Fruit fly (Drosophila melanogaster): Measurements from ENCODE around the gene tHMG2.

Gene tHMG2

dm6 chr3R:22447874-22448254, 44.9 kb upstream of the tHMG2 start, which contains the start of gene CG34376 (continued):
- TF ChIP-seq eyg (GFP tag; optimal IDR thresholded peaks at IDR 0.05) (no peak), fd64A (GFP tag; optimal IDR thresholded peaks at IDR 0.05) (no peak), CG4707 (GFP tag; optimal IDR thresholded peaks at IDR 0.05) (peak; percentile 9), CG5245 (GFP tag; optimal IDR thresholded peaks at IDR 0.05) (no peak), Opbp (GFP tag; IDR thresholded peaks at IDR 0.05; ENCODE audit: partially characterized antibody) (peak; percentile 67), jing (GFP tag; optimal IDR thresholded peaks at IDR 0.05) (no peak), CG2712 (tag; optimal IDR thresholded peaks at IDR 0.05) (peak; percentile 29), stc (GFP tag; IDR thresholded peaks at IDR 0.05) (peak; percentile 23; the same call in 1 of the 2 replicates), Ravus (GFP tag; IDR thresholded peaks at IDR 0.05) (no peak), CG11504 (tag; optimal IDR thresholded peaks at IDR 0.05) (no peak), B-H1 (GFP tag; IDR thresholded peaks at IDR 0.05) (peak; percentile 37), CG5953 (GFP tag; IDR thresholded peaks at IDR 0.05) (no peak), CG18764 (GFP tag; optimal IDR thresholded peaks at IDR 0.05) (peak; percentile 40), CG3838 (GFP tag; optimal IDR thresholded peaks at IDR 0.05) (peak; percentile 14), CG16779 (GFP tag; IDR thresholded peaks at IDR 0.05) (no peak), Dip2 (GFP tag; IDR thresholded peaks at IDR 0.05) (no peak), CG9609 (GFP tag; optimal IDR thresholded peaks at IDR 0.05) (no peak), ewg (GFP tag; optimal IDR thresholded peaks at IDR 0.05) (peak; percentile 48), Sox100B (GFP tag; optimal IDR thresholded peaks at IDR 0.05) (no peak), CG10654 (GFP tag; optimal IDR thresholded peaks at IDR 0.05) (no peak), cas (GFP tag; IDR thresholded peaks at IDR 0.05) (no peak), CG16863 (GFP tag; optimal IDR thresholded peaks at IDR 0.05) (no peak), CG1647 (GFP tag; optimal IDR thresholded peaks at IDR 0.05) (peak; percentile 1), CG14014 (GFP tag; IDR thresholded peaks at IDR 0.05) (peak; percentile 41), Sry-δ (GFP tag; optimal IDR thresholded peaks at IDR 0.05) (peak; percentile 30), Chrac-16 (GFP tag; optimal IDR thresholded peaks at IDR 0.05) (no peak), cato (GFP tag; optimal IDR thresholded peaks at IDR 0.05; ENCODE audit: borderline replicate concordance) (no peak), CG6813 (GFP tag; optimal IDR thresholded peaks at IDR 0.05) (peak; percentile 45), Ptx1 (GFP tag; IDR thresholded peaks at IDR 0.05) (peak; percentile 36; the same call in 1 of the 2 replicates), Dip3 (GFP tag; optimal IDR thresholded peaks at IDR 0.05) (no peak), Lpt (GFP tag; optimal IDR thresholded peaks at IDR 0.05) (no peak), CG10274 (GFP tag; optimal IDR thresholded peaks at IDR 0.05) (no peak), rib (GFP tag; IDR thresholded peaks at IDR 0.05) (no peak), Atf6 (GFP tag; IDR thresholded peaks at IDR 0.05) (no peak), h (optimal IDR thresholded peaks at IDR 0.05) (no peak), CG6765 (GFP tag; optimal IDR thresholded peaks at IDR 0.05) (peak; percentile 28), corto (GFP tag; optimal IDR thresholded peaks at IDR 0.05) (no peak), ci (GFP tag; IDR thresholded peaks at IDR 0.05) (peak; percentile 77; the same call in 1 of the 3 replicates), CG4730 (GFP tag; IDR thresholded peaks at IDR 0.05) (peak; percentile 58; the same call in 1 of the 2 replicates), bbx (GFP tag; IDR thresholded peaks at IDR 0.05; ENCODE audit: partially characterized antibody) (peak; percentile 18; the same call in 1 of the 2 replicates), fd96Cb (tag; optimal IDR thresholded peaks at IDR 0.05) (no peak), CG1233 (GFP tag; optimal IDR thresholded peaks at IDR 0.05) (peak; percentile 10), CG4854 (GFP tag; optimal IDR thresholded peaks at IDR 0.05) (no peak), Abd-B (GFP tag; optimal IDR thresholded peaks at IDR 0.05) (peak; percentile 35), CG11560 (tag; IDR thresholded peaks at IDR 0.05) (peak; percentile 17; the same call in 1 of the 3 replicates), Vsx1 (GFP tag; optimal IDR thresholded peaks at IDR 0.05) (peak; percentile 38), sd (tag; optimal IDR thresholded peaks at IDR 0.05) (peak; percentile 89), HHEX (GFP tag; optimal IDR thresholded peaks at IDR 0.05) (no peak), Nf-YC (tag; optimal IDR thresholded peaks at IDR 0.05) (peak; percentile 54), Doc3 (GFP tag; IDR thresholded peaks at IDR 0.05; ENCODE audit: partially characterized antibody) (no peak), ken (GFP tag; IDR thresholded peaks at IDR 0.05) (peak; percentile 60; the same call in 2 of the 3 replicates), NFAT (GFP tag; IDR thresholded peaks at IDR 0.05) (peak; percentile 78)
